Fruit fly (Drosophila melanogaster): ENCODE measurements around the gene Sema1a.

Gene Sema1a

DNA sequence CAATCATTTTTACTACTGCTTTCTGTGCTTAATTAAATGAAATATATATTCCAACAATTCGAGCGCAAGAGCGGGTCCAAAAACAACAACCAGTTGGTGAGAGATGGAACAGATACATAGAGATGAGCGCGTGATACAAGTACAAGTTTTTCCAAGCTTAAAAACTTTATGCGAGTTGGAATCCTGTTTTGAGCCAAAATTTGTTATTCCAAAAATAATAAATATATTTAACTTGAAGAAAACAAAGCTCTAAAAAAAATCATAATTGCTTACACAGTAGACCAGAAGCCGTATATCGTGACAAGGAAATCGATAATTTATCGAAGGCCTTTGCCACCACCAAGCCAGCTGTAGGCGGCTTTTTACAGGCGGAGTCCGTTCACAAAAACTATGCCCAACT lies 27.2 kb upstream of the Sema1a start, which contains the start of the genes CG13097 and PIG-U (continued):
- TF ChIP-seq Tbp (GFP tag; optimal IDR thresholded peaks at IDR 0.05) (no peak), zfh1 (GFP tag; IDR thresholded peaks at IDR 0.05) (peak; percentile 84), CG9876 (GFP tag; optimal IDR thresholded peaks at IDR 0.05) (peak; percentile 35), vnd (GFP tag; IDR thresholded peaks at IDR 0.05; ENCODE audit: partially characterized antibody) (peak; percentile 90), CG16815 (GFP tag; optimal IDR thresholded peaks at IDR 0.05) (peak; percentile 50), shn (GFP tag; optimal IDR thresholded peaks at IDR 0.05) (peak; percentile 67), CG11398 (GFP tag; optimal IDR thresholded peaks at IDR 0.05) (no peak), CG34224 (GFP tag; IDR thresholded peaks at IDR 0.05; ENCODE audit: partially characterized antibody) (peak; percentile 97), Dip3 (GFP tag; optimal IDR thresholded peaks at IDR 0.05) (peak; percentile 84), lola (GFP tag; optimal IDR thresholded peaks at IDR 0.05) (peak in 1 of 3 experiments; percentile 79), CG7928 (GFP tag; optimal IDR thresholded peaks at IDR 0.05) (peak; percentile 50), Mrtf (GFP tag; IDR thresholded peaks at IDR 0.05) (no peak; the same call in 2 of the 3 replicates), kah (GFP tag; optimal IDR thresholded peaks at IDR 0.05) (peak; percentile 59), p53 (GFP tag; optimal IDR thresholded peaks at IDR 0.05) (peak; percentile 6), eve (GFP tag; optimal IDR thresholded peaks at IDR 0.05) (no peak), Dbx (GFP tag; IDR thresholded peaks at IDR 0.05) (peak; percentile 87), unpg (GFP tag; optimal IDR thresholded peaks at IDR 0.05) (no peak), slp2 (GFP tag; optimal IDR thresholded peaks at IDR 0.05) (peak; percentile 13), hbn (GFP tag; IDR thresholded peaks at IDR 0.05; ENCODE audit: partially characterized antibody) (peak; percentile 96), ara (GFP tag; IDR thresholded peaks at IDR 0.05) (peak; percentile 79), lilli (GFP tag; optimal IDR thresholded peaks at IDR 0.05) (peak; percentile 95), CG10267 (tag; optimal IDR thresholded peaks at IDR 0.05) (peak; percentile 84), Meics (GFP tag; optimal IDR thresholded peaks at IDR 0.05) (peak; percentile 71), CG17186 (GFP tag; optimal IDR thresholded peaks at IDR 0.05) (peak; percentile 26), NK7.1 (GFP tag; optimal IDR thresholded peaks at IDR 0.05) (peak; percentile 52), CG10654 (GFP tag; optimal IDR thresholded peaks at IDR 0.05) (peak; percentile 79), CG18476 (GFP tag; optimal IDR thresholded peaks at IDR 0.05) (peak; percentile 86), CG30403 (GFP tag; optimal IDR thresholded peaks at IDR 0.05) (peak; percentile 92), E2f1 (GFP tag; IDR thresholded peaks at IDR 0.05) (peak; percentile 78), CG6689 (GFP tag; IDR thresholded peaks at IDR 0.05) (peak; percentile 78), CG18262 (tag; optimal IDR thresholded peaks at IDR 0.05) (peak; percentile 75), CG12236 (GFP tag; optimal IDR thresholded peaks at IDR 0.05) (peak; percentile 21), tll (GFP tag; optimal IDR thresholded peaks at IDR 0.05) (no peak), CG32532 (GFP tag; IDR thresholded peaks at IDR 0.05) (peak; percentile 83), Dll (GFP tag; IDR thresholded peaks at IDR 0.05; ENCODE audit: partially characterized antibody) (peak; percentile 98), nerfin-1 (tag; optimal IDR thresholded peaks at IDR 0.05) (peak; percentile 75), CG9932 (GFP tag; IDR thresholded peaks at IDR 0.05) (peak; percentile 92), zen2 (GFP tag; IDR thresholded peaks at IDR 0.05; ENCODE audit: partially characterized antibody) (peak; percentile 83; the same call in 2 of the 3 replicates), btn (GFP tag; optimal IDR thresholded peaks at IDR 0.05) (peak; percentile 14), Nf-YC (tag; optimal IDR thresholded peaks at IDR 0.05) (peak; percentile 73), ind (GFP tag; optimal IDR thresholded peaks at IDR 0.05) (peak; percentile 87), Optix (GFP tag; IDR thresholded peaks at IDR 0.05) (no peak; the same call in 1 of the 3 replicates), CG5180 (GFP tag; optimal IDR thresholded peaks at IDR 0.05) (no peak), Jarid2 (GFP tag; optimal IDR thresholded peaks at IDR 0.05) (no peak), CG4282 (GFP tag; optimal IDR thresholded peaks at IDR 0.05) (no peak), cg (GFP tag; optimal IDR thresholded peaks at IDR 0.05) (no peak), Xrp1 (GFP tag; IDR thresholded peaks at IDR 0.05) (peak; percentile 81), run (tag; optimal IDR thresholded peaks at IDR 0.05) (peak; percentile 24), danr (GFP tag; IDR thresholded peaks at IDR 0.05) (peak; percentile 58; the same call in 1 of the 2 replicates), CG17328 (GFP tag; IDR thresholded peaks at IDR 0.05) (peak; percentile 81)

Data from whole organism, embryonic.